Worm (Caenorhabditis elegans): ENCODE measurements around the gene F18H3.4.
A peak's percentile ranks its signal among the peaks of the same experiment; 100 is the strongest.

DNA sequence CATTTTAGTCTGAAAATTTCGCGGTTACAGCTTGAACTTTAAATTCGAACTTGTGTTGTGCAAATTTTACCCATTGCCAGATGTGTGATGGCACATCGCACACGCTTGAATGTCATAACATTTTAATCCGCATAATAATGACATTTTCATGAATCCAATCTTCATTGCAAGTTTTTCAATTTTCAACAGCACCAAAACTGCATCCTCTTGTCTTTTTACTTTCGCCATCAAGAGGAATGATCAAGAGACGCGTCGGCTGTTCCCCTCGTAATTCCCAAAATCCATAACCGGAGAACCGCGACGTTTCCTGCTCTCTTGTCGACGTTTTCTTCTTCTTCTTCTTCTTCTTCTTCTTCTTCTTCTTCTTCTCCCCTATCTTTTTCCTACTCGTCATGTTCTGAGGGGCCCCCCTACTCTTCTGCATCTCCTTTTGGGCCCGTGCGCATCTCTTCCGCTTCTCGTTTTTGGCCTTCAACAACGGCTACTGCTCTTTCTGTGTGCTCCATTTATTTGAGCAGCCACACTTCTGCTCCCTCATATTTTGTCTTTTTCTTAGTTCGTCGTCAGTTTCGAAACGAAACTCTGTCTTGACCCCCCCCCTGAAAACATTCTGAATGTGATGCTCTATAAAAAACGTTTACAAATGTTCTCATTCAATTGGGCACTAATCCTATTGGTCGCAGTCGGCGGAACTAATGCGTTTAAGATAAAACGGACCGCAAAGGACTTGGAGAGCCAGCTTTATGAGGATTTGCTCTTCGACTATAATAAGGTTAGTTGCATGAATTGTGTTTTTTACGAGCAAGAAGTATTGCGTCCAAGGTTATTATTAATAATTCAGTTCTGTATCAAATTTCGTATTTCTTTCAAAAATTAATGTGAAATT, 3.8 kb downstream of the F18H3.4 start, which contains the start of gene acr-12:
- TF ChIP-seq rbr-2 (tag; optimal IDR thresholded peaks at IDR 0.05) (no peak), arid-1 (GFP tag; conservative IDR thresholded peaks at IDR 0.05) (no peak), aha-1 (tag) (peak; percentile 76), snpc-4 (tag; optimal IDR thresholded peaks at IDR 0.05) (no peak), ztf-11 (tag; optimal IDR thresholded peaks at IDR 0.05) (no peak), lir-3 (tag; optimal IDR thresholded peaks at IDR 0.05) (no peak), ZK546.5 (tag; optimal IDR thresholded peaks at IDR 0.05) (no peak)
